Fruit fly (Drosophila melanogaster) whole organism, embryonic: ENCODE data around the gene CG6005.

Source experiments
- Blimp-1 ChIP-seq: fragments of 200-800 bp; sonication (Bioruptor generic); optimal IDR thresholded peaks from 3 replicates; lab custom pipeline; 2018; ENCODE audit warnings: missing biosample characterization, missing genetic modification characterization, mild to moderate bottlenecking, moderate library complexity, missing genetic modification reagents
- CG10543 ChIP-seq: fragments of 200-800 bp; sonication (Bioruptor generic); optimal IDR thresholded peaks from 3 replicates; lab custom pipeline; 2017; ENCODE audit warnings: missing biosample characterization, mild to moderate bottlenecking, missing genetic modification characterization, moderate library complexity
- CG13287 ChIP-seq: fragments of 200-800 bp; sonication (Bioruptor generic); IDR thresholded peaks from 2 replicates; pipeline ENCODE4 v1.3.6; 2022; ENCODE audit warnings: missing biosample characterization, missing genetic modification characterization; ENCODE audit not compliant: partially characterized antibody
- CG13894 ChIP-seq: fragments of 200-800 bp; sonication (Bioruptor generic); optimal IDR thresholded peaks from 3 replicates; lab custom pipeline; 2018; ENCODE audit warnings: missing biosample characterization, mild to moderate bottlenecking, missing genetic modification characterization, moderate library complexity
- CG14441 ChIP-seq: fragments of 200-800 bp; sonication (Bioruptor generic); IDR thresholded peaks from 2 replicates; pipeline ENCODE4 v1.3.6; 2022; ENCODE audit warnings: missing biosample characterization, missing genetic modification characterization
- CG14667 ChIP-seq: fragments of 200-800 bp; sonication (Bioruptor generic); IDR thresholded peaks from 2 replicates; pipeline ENCODE4 v1.3.6; 2022; ENCODE audit warnings: missing biosample characterization, missing genetic modification characterization
- CG15269 ChIP-seq: fragments of 200-800 bp; sonication (Bioruptor generic); optimal IDR thresholded peaks from 2 replicates; lab custom pipeline; 2018; ENCODE audit warnings: missing biosample characterization, mild to moderate bottlenecking, missing genetic modification characterization, moderate library complexity
- CG17186 ChIP-seq: fragments of 200-800 bp; sonication (Bioruptor generic); optimal IDR thresholded peaks from 3 replicates; lab custom pipeline; 2017; ENCODE audit warnings: missing biosample characterization, missing genetic modification reagents, missing genetic modification characterization
- CG17568 ChIP-seq: fragments of 200-800 bp; sonication (Bioruptor generic); optimal IDR thresholded peaks from 2 replicates; lab custom pipeline; 2018; ENCODE audit warnings: missing biosample characterization, mild to moderate bottlenecking, missing genetic modification characterization, moderate library complexity
- CG1832 ChIP-seq: fragments of 200-800 bp; sonication (Bioruptor generic); optimal IDR thresholded peaks from 2 replicates; lab custom pipeline; 2017; ENCODE audit warnings: missing biosample characterization, mild to moderate bottlenecking, missing genetic modification characterization, inconsistent platforms
- CG31224 ChIP-seq: fragments of 200-800 bp; sonication (Bioruptor generic); IDR thresholded peaks from 2 replicates; pipeline ENCODE4 v1.3.6; 2022; ENCODE audit warnings: missing biosample characterization, missing genetic modification characterization
- CG4328 ChIP-seq: fragments of 200-800 bp; sonication (Bioruptor generic); optimal IDR thresholded peaks from 3 replicates; lab custom pipeline; 2017; ENCODE audit warnings: missing biosample characterization, missing genetic modification reagents, missing genetic modification characterization
- CG4404 ChIP-seq: fragments of 200-800 bp; sonication (Bioruptor generic); IDR thresholded peaks from 2 replicates; pipeline ENCODE4 v1.3.6; 2022; ENCODE audit warnings: missing biosample characterization, missing genetic modification characterization
- CG5245 ChIP-seq: fragments of 200-800 bp; sonication (Bioruptor generic); optimal IDR thresholded peaks from 3 replicates; lab custom pipeline; 2016; ENCODE audit warnings: missing biosample characterization, missing genetic modification characterization
- CG6175 ChIP-seq: fragments of 200-800 bp; sonication (Bioruptor generic); IDR thresholded peaks from 3 replicates; pipeline ENCODE4 v1.3.6; 2022; ENCODE audit warnings: missing biosample characterization, missing genetic modification characterization
- CG6791 ChIP-seq: fragments of 200-800 bp; sonication (Bioruptor generic); IDR thresholded peaks from 3 replicates; pipeline ENCODE4 v1.3.6; 2022; ENCODE audit warnings: missing biosample characterization, missing genetic modification characterization; ENCODE audit not compliant: partially characterized antibody
- CrebB ChIP-seq: fragments of 200-800 bp; sonication (Bioruptor generic); optimal IDR thresholded peaks from 3 replicates; lab custom pipeline; 2018; ENCODE audit warnings: missing biosample characterization, mild to moderate bottlenecking, missing genetic modification characterization
- D ChIP-seq, 2 experiments: fragments of 200-800 bp in 1 of 2; fragments of >200 bp in 1 of 2; sonication (Bioruptor generic) in 1 of 2; optimal IDR thresholded peaks; 2 replicates in 1 of 2; 3 replicates in 1 of 2; lab custom pipeline; 2017; ENCODE audit warnings: mild to moderate bottlenecking in 1 of 2, missing biosample characterization in 1 of 2, missing genetic modification characterization in 1 of 2, missing genetic modification reagents in 1 of 2
- Dip3 ChIP-seq: fragments of 200-800 bp; sonication (Bioruptor generic); optimal IDR thresholded peaks from 3 replicates; lab custom pipeline; 2016; ENCODE audit warnings: missing biosample characterization, missing genetic modification characterization
- Doc2 ChIP-seq: fragments of 200-800 bp; sonication (Bioruptor generic); IDR thresholded peaks from 2 replicates; pipeline ENCODE4 v1.3.6; 2022; ENCODE audit warnings: missing biosample characterization, missing genetic modification characterization
- GATAe ChIP-seq: fragments of 200-800 bp; sonication (Bioruptor generic); conservative IDR thresholded peaks from 2 replicates; pipeline ENCODE4 v1.3.6; 2022; ENCODE audit warnings: missing biosample characterization, missing genetic modification characterization
- Hand ChIP-seq: fragments of 200-800 bp; sonication (Bioruptor generic); optimal IDR thresholded peaks from 2 replicates; lab custom pipeline; 2017; ENCODE audit warnings: mild to moderate bottlenecking, missing biosample characterization, missing genetic modification reagents, missing genetic modification characterization
- Hr3 ChIP-seq: fragments of 200-800 bp; sonication (Bioruptor generic); optimal IDR thresholded peaks from 3 replicates; lab custom pipeline; 2016; ENCODE audit warnings: missing biosample characterization, missing genetic modification characterization
- Jarid2 ChIP-seq: fragments of 200-800 bp; sonication (Bioruptor generic); optimal IDR thresholded peaks from 3 replicates; lab custom pipeline; 2017; ENCODE audit warnings: mild to moderate bottlenecking, missing biosample characterization, missing genetic modification reagents, missing genetic modification characterization
- Lpt ChIP-seq: fragments of >200 bp; optimal IDR thresholded peaks from 2 replicates; lab custom pipeline; 2018; ENCODE audit warnings: missing biosample characterization, missing genetic modification characterization
- MESR4 ChIP-seq: fragments of 200-800 bp; sonication (Bioruptor generic); optimal IDR thresholded peaks from 2 replicates; lab custom pipeline; 2018; ENCODE audit warnings: missing biosample characterization, mild to moderate bottlenecking, missing genetic modification characterization, moderate library complexity
- Nf-YC ChIP-seq: fragments of 200-800 bp; optimal IDR thresholded peaks from 3 replicates; lab custom pipeline; 2019; ENCODE audit warnings: missing biosample characterization, mild to moderate bottlenecking, missing genetic modification characterization, moderate library complexity
- PHDP ChIP-seq: fragments of 200-800 bp; sonication (Bioruptor generic); optimal IDR thresholded peaks from 3 replicates; lab custom pipeline; 2018; ENCODE audit warnings: missing biosample characterization, mild to moderate bottlenecking, missing genetic modification characterization, moderate library complexity
- Rfx ChIP-seq: fragments of 200-800 bp; sonication (Bioruptor generic); IDR thresholded peaks from 2 replicates; pipeline ENCODE4 v1.3.6; 2022; ENCODE audit warnings: missing biosample characterization, missing genetic modification characterization
- Taf1 ChIP-seq: fragments of 200-800 bp; sonication (Bioruptor generic); IDR thresholded peaks from 2 replicates; pipeline ENCODE4 v1.3.6; 2022; ENCODE audit warnings: missing biosample characterization, missing genetic modification characterization
- bowl ChIP-seq: fragments of 200-800 bp; sonication (Bioruptor generic); IDR thresholded peaks from 2 replicates; pipeline ENCODE4 v1.3.6; 2022; ENCODE audit warnings: missing biosample characterization, missing genetic modification characterization
- chif ChIP-seq, 2 experiments: fragments of 200-800 bp; sonication (Bioruptor generic); optimal IDR thresholded peaks; 3 replicates each; lab custom pipeline; 2016; ENCODE audit warnings: missing biosample characterization in 2 of 2, missing genetic modification characterization in 2 of 2
- dimm ChIP-seq: fragments of 200-800 bp; sonication (Bioruptor generic); IDR thresholded peaks from 2 replicates; pipeline ENCODE4 v1.3.6; 2022; ENCODE audit warnings: missing biosample characterization, missing genetic modification characterization
- dpn ChIP-seq, 2 experiments: fragments of 200-800 bp; sonication (Bioruptor generic); optimal IDR thresholded peaks; 3 replicates each; lab custom pipeline; 2016; ENCODE audit warnings: missing biosample characterization in 2 of 2, missing genetic modification characterization in 2 of 2
- dysf ChIP-seq: fragments of 200-800 bp; sonication (Bioruptor generic); IDR thresholded peaks from 3 replicates; pipeline ENCODE4 v1.3.6; 2022; ENCODE audit warnings: missing biosample characterization, missing genetic modification characterization
- lilli ChIP-seq: fragments of 200-800 bp; sonication (Bioruptor generic); optimal IDR thresholded peaks from 3 replicates; lab custom pipeline; 2016; ENCODE audit warnings: missing biosample characterization, missing genetic modification characterization
- luna ChIP-seq: fragments of 200-800 bp; sonication (Bioruptor generic); optimal IDR thresholded peaks from 2 replicates; lab custom pipeline; 2016; ENCODE audit warnings: missing biosample characterization, missing genetic modification characterization
- nmo ChIP-seq: fragments of 200-800 bp; sonication (Bioruptor generic); optimal IDR thresholded peaks from 2 replicates; lab custom pipeline; 2018; ENCODE audit warnings: missing biosample characterization, mild to moderate bottlenecking, missing genetic modification characterization, moderate library complexity
- pb ChIP-seq: fragments of 200-800 bp; sonication (Bioruptor generic); optimal IDR thresholded peaks from 3 replicates; lab custom pipeline; 2016; ENCODE audit warnings: missing biosample characterization, missing genetic modification characterization
- pita ChIP-seq: fragments of 200-800 bp; sonication (Bioruptor generic); optimal IDR thresholded peaks from 2 replicates; lab custom pipeline; 2017; ENCODE audit warnings: missing biosample characterization, mild to moderate bottlenecking, missing genetic modification characterization
- ranshi ChIP-seq: fragments of 200-800 bp; sonication (Bioruptor generic); IDR thresholded peaks from 2 replicates; pipeline ENCODE4 v1.3.6; 2022; ENCODE audit warnings: missing biosample characterization, missing genetic modification characterization
- rib ChIP-seq: fragments of 200-800 bp; sonication (Bioruptor generic); IDR thresholded peaks from 2 replicates; pipeline ENCODE4 v1.3.6; 2022; ENCODE audit warnings: missing biosample characterization, missing genetic modification characterization
- schlank ChIP-seq: fragments of 200-800 bp; sonication (Bioruptor generic); optimal IDR thresholded peaks from 2 replicates; lab custom pipeline; 2018; ENCODE audit warnings: missing biosample characterization, mild to moderate bottlenecking, missing genetic modification characterization
- scrt ChIP-seq: fragments of 200-800 bp; sonication (Bioruptor generic); optimal IDR thresholded peaks from 2 replicates; lab custom pipeline; 2018; ENCODE audit warnings: missing biosample characterization, mild to moderate bottlenecking, missing genetic modification characterization, moderate library complexity
- so ChIP-seq: fragments of 200-800 bp; sonication (Bioruptor generic); IDR thresholded peaks from 3 replicates; pipeline ENCODE4 v1.3.6; 2022; ENCODE audit warnings: missing biosample characterization, missing genetic modification characterization
- toy ChIP-seq: fragments of 200-800 bp; sonication (Bioruptor generic); IDR thresholded peaks from 2 replicates; pipeline ENCODE4 v1.3.6; 2022; ENCODE audit warnings: missing biosample characterization, missing genetic modification characterization
- wdn ChIP-seq: fragments of 200-800 bp; sonication (Bioruptor generic); IDR thresholded peaks from 2 replicates; pipeline ENCODE4 v1.3.6; 2022; ENCODE audit warnings: missing biosample characterization, missing genetic modification characterization
- wek ChIP-seq: fragments of 200-800 bp; sonication (Bioruptor generic); optimal IDR thresholded peaks from 3 replicates; lab custom pipeline; 2018; ENCODE audit warnings: missing biosample characterization, mild to moderate bottlenecking, missing genetic modification characterization, moderate library complexity

The CG6005 gene

dm6 chr3R:18995556-18996272, 28.1 kb downstream of the CG6005 start (continued):
- TF ChIP-seq CG4328 (GFP tag; lab: Kevin White, UChicago) (peak; percentile 22), Hr3 (GFP tag; lab: Kevin White, UChicago) (peak; percentile 69), so (GFP tag; lab: Robert Waterston, UW) (peak; percentile 73; the same call in 1 of the 3 replicates), Hand (GFP tag; lab: Kevin White, UChicago) (no peak), Blimp-1 (GFP tag; lab: Kevin White, UChicago) (peak; percentile 88), CrebB (tag; lab: Kevin White, UChicago) (peak; percentile 16), pita (GFP tag; lab: Kevin White, UChicago) (no peak), MESR4 (GFP tag; lab: Kevin White, UChicago) (no peak), ranshi (peak; percentile 79; the same call in 1 of the 2 replicates), GATAe (GFP tag; lab: Robert Waterston, UW) (no peak), schlank (tag; lab: Kevin White, UChicago) (no peak), bowl (GFP tag; lab: Robert Waterston, UW) (peak; percentile 58; the same call in 1 of the 2 replicates), chif (GFP tag; optimal IDR thresholded peaks at IDR 0.05; lab: Kevin White, UChicago) (peak; percentile 48 to 78), CG13894 (tag; lab: Kevin White, UChicago) (no peak), CG6175 (GFP tag; lab: Robert Waterston, UW) (0 out of 3 replicates have a peak, but pooled peaks have one; percentile 13), CG1832 (GFP tag; lab: Kevin White, UChicago) (no peak), CG5245 (GFP tag; lab: Kevin White, UChicago) (peak; percentile 75), luna (no peak), lilli (GFP tag; lab: Kevin White, UChicago) (peak; percentile 63), dpn (GFP tag; optimal IDR thresholded peaks at IDR 0.05; lab: Kevin White, UChicago) (peak; percentile 68 to 76), pb (GFP tag; lab: Kevin White, UChicago) (peak; percentile 42), Dip3 (GFP tag; lab: Kevin White, UChicago) (no peak), rib (GFP tag; lab: Robert Waterston, UW) (no peak), PHDP (tag; lab: Kevin White, UChicago) (peak; percentile 84), CG10543 (GFP tag; lab: Kevin White, UChicago) (no peak), Taf1 (GFP tag; lab: Robert Waterston, UW) (no peak), Jarid2 (GFP tag; lab: Kevin White, UChicago) (peak; percentile 23), scrt (GFP tag; lab: Kevin White, UChicago) (peak; percentile 42), dimm (GFP tag; lab: Robert Waterston, UW) (peak; percentile 81), CG17568 (GFP tag; lab: Kevin White, UChicago) (peak; percentile 27), wek (no peak), nmo (GFP tag; lab: Kevin White, UChicago) (peak; percentile 88), CG14441 (GFP tag; lab: Robert Waterston, UW) (peak; percentile 72), toy (GFP tag; lab: Robert Waterston, UW) (no peak), Rfx (GFP tag; lab: Robert Waterston, UW) (peak; percentile 35; the same call in 1 of the 2 replicates), Doc2 (GFP tag; lab: Robert Waterston, UW) (no peak), Nf-YC (tag; lab: Kevin White, UChicago) (peak; percentile 1), CG31224 (GFP tag; lab: Robert Waterston, UW) (peak; percentile 34; the same call in 1 of the 2 replicates), CG4404 (GFP tag; lab: Robert Waterston, UW) (peak; percentile 56; the same call in 1 of the 2 replicates), D (optimal IDR thresholded peaks at IDR 0.05; lab: Kevin White, UChicago) (no peak), D (GFP tag; optimal IDR thresholded peaks at IDR 0.05; lab: Kevin White, UChicago) (peak; percentile 84), wdn (GFP tag; lab: Robert Waterston, UW) (0 out of 2 replicates have a peak, but pooled peaks have one; percentile 26), CG15269 (tag; lab: Kevin White, UChicago) (peak; percentile 63), CG6791 (GFP tag; lab: Robert Waterston, UW) (no peak), dysf (GFP tag; lab: Robert Waterston, UW) (peak; percentile 82), CG14667 (GFP tag; lab: Robert Waterston, UW) (peak; percentile 56; the same call in 1 of the 2 replicates), CG13287 (no peak), CG17186 (no peak), Lpt (GFP tag; lab: Kevin White, UChicago) (no peak)
